Fruit fly (Drosophila melanogaster): ENCODE results near the gene Membrin.

The Membrin gene

DNA sequence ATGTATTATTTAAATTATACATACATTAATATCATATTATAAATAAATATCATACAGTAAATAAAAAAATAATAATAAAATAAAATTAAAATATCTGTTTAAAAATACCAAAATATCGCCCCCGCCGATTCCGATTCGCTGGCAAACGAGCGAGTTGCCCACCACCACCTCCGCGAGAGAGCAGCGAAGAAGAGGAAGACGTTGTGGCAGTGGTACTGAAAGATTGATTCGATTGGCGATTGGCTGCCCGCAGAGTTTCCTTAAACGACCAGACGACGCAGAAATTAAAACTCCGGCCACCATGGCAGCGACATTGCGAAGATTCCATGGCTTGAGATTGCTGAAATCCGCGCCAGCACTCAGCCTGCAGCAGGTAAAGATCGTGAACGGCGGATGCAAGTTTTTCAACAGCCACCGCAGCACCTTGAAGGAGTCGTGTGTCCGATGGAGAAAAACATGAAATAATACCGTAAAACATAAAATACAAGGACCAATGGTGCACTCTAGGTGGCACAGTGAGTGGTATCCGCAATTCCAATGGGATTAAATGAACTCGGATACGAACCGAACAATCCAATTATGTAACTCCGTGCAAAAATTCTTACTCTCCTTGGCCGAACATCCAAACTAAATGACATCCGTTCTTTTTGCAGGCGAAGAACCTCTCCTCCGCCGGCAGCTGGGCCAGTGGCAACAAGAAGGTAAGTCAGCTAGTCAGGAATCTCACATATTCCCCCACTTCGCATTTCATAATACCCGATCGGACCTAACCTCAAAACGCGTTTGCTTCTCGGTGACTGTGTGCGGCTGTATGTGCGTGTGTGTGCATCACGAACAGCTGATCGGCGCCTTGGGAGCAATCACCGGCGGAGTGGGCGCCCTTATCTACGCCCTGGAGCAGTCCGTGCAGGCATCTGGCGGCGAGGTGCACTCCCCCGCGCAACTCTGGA lies 5.9 kb upstream of the Membrin start, which contains the start of gene Cyt-c1 (continued):
- TF ChIP-seq Nf-YC (tag; optimal IDR thresholded peaks at IDR 0.05), result peak; percentile 67
- no peak for TF ChIP-seq CG7556 (GFP tag; optimal IDR thresholded peaks at IDR 0.05)
- TF ChIP-seq wdn (GFP tag; IDR thresholded peaks at IDR 0.05), result no peak
- TF ChIP-seq CG1233 (GFP tag; optimal IDR thresholded peaks at IDR 0.05), result no peak
- TF ChIP-seq insv (GFP tag; optimal IDR thresholded peaks at IDR 0.05), result peak in 1 of 2 experiments; percentile 80
- no peak for TF ChIP-seq CG8765 (GFP tag; IDR thresholded peaks at IDR 0.05)
- no peak for TF ChIP-seq sqz (GFP tag; optimal IDR thresholded peaks at IDR 0.05)
- no peak for TF ChIP-seq danr (GFP tag; IDR thresholded peaks at IDR 0.05)
- no peak for TF ChIP-seq Chrac-16 (GFP tag; optimal IDR thresholded peaks at IDR 0.05)
- no peak for TF ChIP-seq CG9437 (GFP tag; optimal IDR thresholded peaks at IDR 0.05)
- peak; percentile 47; the same call in 1 of the 2 replicates for TF ChIP-seq hbn (GFP tag; IDR thresholded peaks at IDR 0.05; ENCODE audit: partially characterized antibody)
- peak; percentile 45; the same call in 1 of the 2 replicates for TF ChIP-seq Atf6 (GFP tag; IDR thresholded peaks at IDR 0.05)
- no peak for TF ChIP-seq Sox102F (GFP tag; optimal IDR thresholded peaks at IDR 0.05)
- no peak for TF ChIP-seq CG6854 (GFP tag; optimal IDR thresholded peaks at IDR 0.05)
- TF ChIP-seq wek (GFP tag; optimal IDR thresholded peaks at IDR 0.05), result no peak
- TF ChIP-seq CG13624 (GFP tag; optimal IDR thresholded peaks at IDR 0.05), result no peak
- TF ChIP-seq Xbp1 (GFP tag; optimal IDR thresholded peaks at IDR 0.05), result no peak
- TF ChIP-seq Ada2b (GFP tag; IDR thresholded peaks at IDR 0.05), result 0 out of 2 replicates have a peak, but pooled peaks have one; percentile 12
- peak; percentile 98 for TF ChIP-seq CG12155 (GFP tag; optimal IDR thresholded peaks at IDR 0.05)
- TF ChIP-seq tin (GFP tag; optimal IDR thresholded peaks at IDR 0.05), result no peak
- TF ChIP-seq crp (GFP tag; optimal IDR thresholded peaks at IDR 0.05), result peak in 1 of 2 experiments; percentile 80
- no peak for TF ChIP-seq Deaf1 (tag; optimal IDR thresholded peaks at IDR 0.05)
- no peak for TF ChIP-seq NFAT (GFP tag; IDR thresholded peaks at IDR 0.05)
- TF ChIP-seq Sry-δ (GFP tag; optimal IDR thresholded peaks at IDR 0.05), result peak; percentile 64
- TF ChIP-seq ham (GFP tag; IDR thresholded peaks at IDR 0.05), result no peak
- TF ChIP-seq HmgD (GFP tag; optimal IDR thresholded peaks at IDR 0.05), result no peak
- TF ChIP-seq cad (GFP tag; optimal IDR thresholded peaks at IDR 0.05), result no peak
- TF ChIP-seq luna (GFP tag; optimal IDR thresholded peaks at IDR 0.05), result no peak
- TF ChIP-seq CrebB (tag; optimal IDR thresholded peaks at IDR 0.05), result no peak
- TF ChIP-seq ems (GFP tag; optimal IDR thresholded peaks at IDR 0.05), result no peak
- no peak for TF ChIP-seq bsh (GFP tag; optimal IDR thresholded peaks at IDR 0.05)
- TF ChIP-seq CG9817 (tag; optimal IDR thresholded peaks at IDR 0.05), result no peak
- TF ChIP-seq Taf1 (GFP tag; IDR thresholded peaks at IDR 0.05), result no peak
- TF ChIP-seq Bteb2 (GFP tag; optimal IDR thresholded peaks at IDR 0.05), result no peak
- no peak for TF ChIP-seq ken (GFP tag; IDR thresholded peaks at IDR 0.05)
- no peak for TF ChIP-seq mirr (GFP tag; optimal IDR thresholded peaks at IDR 0.05)
- no peak for TF ChIP-seq CG12104 (GFP tag; optimal IDR thresholded peaks at IDR 0.05)
- TF ChIP-seq dm (GFP tag; optimal IDR thresholded peaks at IDR 0.05), result no peak
- TF ChIP-seq fu2 (GFP tag; optimal IDR thresholded peaks at IDR 0.05), result no peak
- TF ChIP-seq CG2875 (GFP tag; optimal IDR thresholded peaks at IDR 0.05), result no peak
- TF ChIP-seq Hr39 (optimal IDR thresholded peaks at IDR 0.05), result no peak
- no peak for TF ChIP-seq emc (GFP tag; optimal IDR thresholded peaks at IDR 0.05)
- no peak for TF ChIP-seq ash1 (GFP tag; optimal IDR thresholded peaks at IDR 0.05)
- no peak for TF ChIP-seq so (GFP tag; IDR thresholded peaks at IDR 0.05)
- no peak for TF ChIP-seq NC2β (GFP tag; optimal IDR thresholded peaks at IDR 0.05)
- TF ChIP-seq lbe (GFP tag; optimal IDR thresholded peaks at IDR 0.05), result no peak
- TF ChIP-seq bbx (GFP tag; IDR thresholded peaks at IDR 0.05; ENCODE audit: partially characterized antibody), result peak; percentile 67; the same call in 1 of the 2 replicates
- peak; percentile 21; the same call in 1 of the 2 replicates for TF ChIP-seq tna (GFP tag; IDR thresholded peaks at IDR 0.05; ENCODE audit: partially characterized antibody)
- no peak for TF ChIP-seq CG11695 (GFP tag; IDR thresholded peaks at IDR 0.05)
- TF ChIP-seq CG7786 (GFP tag; optimal IDR thresholded peaks at IDR 0.05), result no peak

All from whole organism, embryonic.